Fruit fly (Drosophila melanogaster) whole organism, embryonic: ENCODE results near the gene CG13110.

Source experiments
- BEAF-32 ChIP-seq: fragments of 200-800 bp; sonication (Bioruptor generic); optimal IDR thresholded peaks from 3 replicates; lab custom pipeline; 2017; ENCODE audit warnings: missing biosample characterization, missing genetic modification characterization, mild to moderate bottlenecking, moderate library complexity, missing genetic modification reagents
- Bteb2 ChIP-seq: fragments of 200-800 bp; sonication (Bioruptor generic); optimal IDR thresholded peaks from 2 replicates; lab custom pipeline; 2016; ENCODE audit warnings: missing biosample characterization, missing genetic modification characterization
- CG10321 ChIP-seq: fragments of 200-800 bp; sonication (Bioruptor generic); IDR thresholded peaks from 2 replicates; pipeline ENCODE4 v1.3.6; 2022; ENCODE audit warnings: missing biosample characterization, missing genetic modification characterization
- CG13287 ChIP-seq: fragments of 200-800 bp; sonication (Bioruptor generic); IDR thresholded peaks from 2 replicates; pipeline ENCODE4 v1.3.6; 2022; ENCODE audit warnings: missing biosample characterization, missing genetic modification characterization; ENCODE audit not compliant: partially characterized antibody
- CG15269 ChIP-seq: fragments of 200-800 bp; sonication (Bioruptor generic); optimal IDR thresholded peaks from 2 replicates; lab custom pipeline; 2018; ENCODE audit warnings: missing biosample characterization, mild to moderate bottlenecking, missing genetic modification characterization, moderate library complexity
- CG15514 ChIP-seq: fragments of 200-800 bp; sonication (Bioruptor generic); optimal IDR thresholded peaks from 3 replicates; lab custom pipeline; 2017; ENCODE audit warnings: missing biosample characterization, missing genetic modification characterization, mild to moderate bottlenecking, moderate library complexity, missing genetic modification reagents
- CG1603 ChIP-seq: fragments of 200-800 bp; sonication (Bioruptor generic); optimal IDR thresholded peaks from 2 replicates; lab custom pipeline; 2019; ENCODE audit warnings: missing biosample characterization, mild to moderate bottlenecking, missing genetic modification characterization, moderate library complexity
- CG16813 ChIP-seq: fragments of 200-800 bp; sonication (Bioruptor generic); IDR thresholded peaks from 3 replicates; pipeline ENCODE4 v1.3.6; 2022; ENCODE audit warnings: missing biosample characterization, missing genetic modification characterization; ENCODE audit not compliant: partially characterized antibody
- CG16815 ChIP-seq: fragments of 200-800 bp; sonication (Bioruptor generic); optimal IDR thresholded peaks from 3 replicates; lab custom pipeline; 2017; ENCODE audit warnings: missing biosample characterization, mild to moderate bottlenecking, missing genetic modification characterization
- CG17802 ChIP-seq: fragments of 200-800 bp; sonication (Bioruptor generic); optimal IDR thresholded peaks from 2 replicates; lab custom pipeline; 2018; ENCODE audit warnings: missing biosample characterization, mild to moderate bottlenecking, missing genetic modification characterization, moderate library complexity
- CG18764 ChIP-seq: fragments of 200-800 bp; sonication (Bioruptor generic); optimal IDR thresholded peaks from 3 replicates; lab custom pipeline; 2016; ENCODE audit warnings: missing biosample characterization, missing genetic modification characterization
- CG2116 ChIP-seq: fragments of 200-800 bp; sonication (Bioruptor generic); optimal IDR thresholded peaks from 3 replicates; lab custom pipeline; 2018; ENCODE audit warnings: missing biosample characterization, mild to moderate bottlenecking, missing genetic modification characterization
- CG3065 ChIP-seq: fragments of 200-800 bp; sonication (Bioruptor generic); optimal IDR thresholded peaks from 2 replicates; lab custom pipeline; 2016; ENCODE audit warnings: missing biosample characterization, missing genetic modification characterization
- CG31365 ChIP-seq: fragments of 200-800 bp; sonication (Bioruptor generic); optimal IDR thresholded peaks from 2 replicates; lab custom pipeline; 2018; ENCODE audit warnings: missing biosample characterization, mild to moderate bottlenecking, missing genetic modification characterization
- CG6654 ChIP-seq: fragments of 200-800 bp; sonication (Bioruptor generic); optimal IDR thresholded peaks from 2 replicates; lab custom pipeline; 2017; ENCODE audit warnings: missing biosample characterization, mild to moderate bottlenecking, missing genetic modification characterization
- CG8281 ChIP-seq: fragments of 200-800 bp; sonication (Bioruptor generic); optimal IDR thresholded peaks from 2 replicates; lab custom pipeline; 2018; ENCODE audit warnings: missing biosample characterization, mild to moderate bottlenecking, missing genetic modification characterization, moderate library complexity
- CTCF ChIP-seq: fragments of 200-800 bp; sonication (Bioruptor generic); optimal IDR thresholded peaks from 2 replicates; lab custom pipeline; 2017; ENCODE audit warnings: missing biosample characterization, mild to moderate bottlenecking, missing genetic modification characterization, moderate library complexity
- Dbx ChIP-seq: fragments of 200-800 bp; sonication (Bioruptor generic); IDR thresholded peaks from 3 replicates; pipeline ENCODE4 v1.3.6; 2022; ENCODE audit warnings: missing biosample characterization, missing genetic modification characterization
- Dref ChIP-seq: fragments of 200-800 bp; sonication (Bioruptor generic); IDR thresholded peaks from 2 replicates; pipeline ENCODE4 v1.3.6; 2022; ENCODE audit warnings: missing biosample characterization, missing genetic modification characterization
- E2f2 ChIP-seq: fragments of 200-800 bp; sonication (Bioruptor generic); IDR thresholded peaks from 2 replicates; pipeline ENCODE4 v1.3.6; 2022; ENCODE audit warnings: missing biosample characterization, missing genetic modification characterization
- Gsc ChIP-seq: fragments of 200-800 bp; sonication (Bioruptor generic); IDR thresholded peaks from 2 replicates; pipeline ENCODE4 v1.3.6; 2022; ENCODE audit warnings: missing biosample characterization, missing genetic modification characterization
- HLH4C ChIP-seq: fragments of 200-800 bp; sonication (Bioruptor generic); IDR thresholded peaks from 3 replicates; pipeline ENCODE4 v1.3.6; 2022; ENCODE audit warnings: missing biosample characterization, missing genetic modification characterization; ENCODE audit not compliant: partially characterized antibody
- Hr51 ChIP-seq, 2 experiments: fragments of 200-800 bp; sonication (Bioruptor generic); optimal IDR thresholded peaks; 2 replicates in 1 of 2; 3 replicates in 1 of 2; lab custom pipeline; 2016 to 2018; ENCODE audit warnings: missing biosample characterization in 2 of 2, missing genetic modification characterization in 2 of 2, mild to moderate bottlenecking in 1 of 2, moderate library complexity in 1 of 2
- Lhr ChIP-seq: fragments of 200-800 bp; sonication (Bioruptor generic); optimal IDR thresholded peaks from 3 replicates; lab custom pipeline; 2017; ENCODE audit warnings: mild to moderate bottlenecking, missing biosample characterization, missing genetic modification reagents, missing genetic modification characterization
- MBD-R2 ChIP-seq: fragments of 200-800 bp; sonication (Bioruptor generic); IDR thresholded peaks from 2 replicates; pipeline ENCODE4 v1.3.6; 2022; ENCODE audit warnings: missing biosample characterization, missing genetic modification characterization
- MTF-1 ChIP-seq: fragments of 200-800 bp; sonication (Bioruptor generic); optimal IDR thresholded peaks from 2 replicates; lab custom pipeline; 2018; ENCODE audit warnings: missing biosample characterization, mild to moderate bottlenecking, missing genetic modification characterization, borderline replicate concordance
- Myb ChIP-seq: fragments of 200-800 bp; sonication (Bioruptor generic); optimal IDR thresholded peaks from 2 replicates; lab custom pipeline; 2016; ENCODE audit warnings: missing biosample characterization, missing genetic modification characterization
- Nf-YB ChIP-seq: fragments of 200-800 bp; sonication (Bioruptor generic); optimal IDR thresholded peaks from 3 replicates; lab custom pipeline; 2019; ENCODE audit warnings: missing biosample characterization, mild to moderate bottlenecking, missing genetic modification characterization, moderate library complexity
- PHDP ChIP-seq: fragments of 200-800 bp; sonication (Bioruptor generic); optimal IDR thresholded peaks from 3 replicates; lab custom pipeline; 2018; ENCODE audit warnings: missing biosample characterization, mild to moderate bottlenecking, missing genetic modification characterization, moderate library complexity
- Sin3A ChIP-seq: fragments of >200 bp; optimal IDR thresholded peaks from 2 replicates; lab custom pipeline; 2018
- YL-1 ChIP-seq: fragments of 200-800 bp; sonication (Bioruptor generic); optimal IDR thresholded peaks from 3 replicates; lab custom pipeline; 2017; ENCODE audit warnings: missing biosample characterization, mild to moderate bottlenecking, missing genetic modification characterization
- chif ChIP-seq, 2 experiments: fragments of 200-800 bp; sonication (Bioruptor generic); optimal IDR thresholded peaks; 3 replicates each; lab custom pipeline; 2016; ENCODE audit warnings: missing biosample characterization in 2 of 2, missing genetic modification characterization in 2 of 2
- danr ChIP-seq: fragments of 200-800 bp; sonication (Bioruptor generic); IDR thresholded peaks from 2 replicates; pipeline ENCODE4 v1.3.6; 2022; ENCODE audit warnings: missing biosample characterization, missing genetic modification characterization
- dati ChIP-seq: fragments of 200-800 bp; sonication (Bioruptor generic); IDR thresholded peaks from 2 replicates; pipeline ENCODE4 v1.3.6; 2022; ENCODE audit warnings: missing biosample characterization, missing genetic modification characterization
- esg ChIP-seq: fragments of 200-800 bp; sonication (Bioruptor generic); conservative IDR thresholded peaks from 2 replicates; pipeline ENCODE4 v1.3.6; 2022; ENCODE audit warnings: missing biosample characterization, missing genetic modification characterization
- eve ChIP-seq, 2 experiments: fragments of >200 bp; optimal IDR thresholded peaks; 2 replicates each; lab custom pipeline; 2017; ENCODE audit warnings: missing biosample characterization in 2 of 2, missing genetic modification characterization in 2 of 2
- grau ChIP-seq: fragments of 200-800 bp; optimal IDR thresholded peaks from 3 replicates; lab custom pipeline; 2019; ENCODE audit warnings: missing biosample characterization, mild to moderate bottlenecking, missing genetic modification characterization, moderate library complexity
- gsb-n ChIP-seq: fragments of 200-800 bp; sonication (Bioruptor generic); optimal IDR thresholded peaks from 3 replicates; lab custom pipeline; 2018; ENCODE audit warnings: missing biosample characterization, mild to moderate bottlenecking, missing genetic modification characterization
- gt ChIP-seq: fragments of 200-800 bp; sonication (Bioruptor generic); IDR thresholded peaks from 2 replicates; pipeline ENCODE4 v1.3.6; 2022; ENCODE audit warnings: missing biosample characterization, missing genetic modification characterization
- hbn ChIP-seq: fragments of 200-800 bp; sonication (Bioruptor generic); IDR thresholded peaks from 2 replicates; pipeline ENCODE4 v1.3.6; 2022; ENCODE audit warnings: missing biosample characterization, missing genetic modification characterization; ENCODE audit not compliant: partially characterized antibody
- inv ChIP-seq: fragments of 200-800 bp; sonication (Bioruptor generic); IDR thresholded peaks from 2 replicates; pipeline ENCODE4 v1.3.6; 2022; ENCODE audit warnings: missing biosample characterization, missing genetic modification characterization; ENCODE audit not compliant: partially characterized antibody
- kah ChIP-seq: fragments of 200-800 bp; sonication (Bioruptor generic); optimal IDR thresholded peaks from 2 replicates; lab custom pipeline; 2018; ENCODE audit warnings: missing biosample characterization, mild to moderate bottlenecking, missing genetic modification characterization
- maf-S ChIP-seq: fragments of 200-800 bp; sonication (Bioruptor generic); optimal IDR thresholded peaks from 2 replicates; lab custom pipeline; 2016; ENCODE audit warnings: missing biosample characterization, missing genetic modification characterization
- pita ChIP-seq: fragments of 200-800 bp; sonication (Bioruptor generic); optimal IDR thresholded peaks from 2 replicates; lab custom pipeline; 2017; ENCODE audit warnings: missing biosample characterization, mild to moderate bottlenecking, missing genetic modification characterization
- pum ChIP-seq: fragments of 200-800 bp; sonication (Bioruptor generic); optimal IDR thresholded peaks from 2 replicates; lab custom pipeline; 2016; ENCODE audit warnings: missing biosample characterization, missing genetic modification characterization
- pzg ChIP-seq: fragments of 200-800 bp; sonication (Bioruptor generic); optimal IDR thresholded peaks from 3 replicates; lab custom pipeline; 2018; ENCODE audit warnings: missing biosample characterization, mild to moderate bottlenecking, missing genetic modification characterization, moderate library complexity
- stwl ChIP-seq: fragments of 200-800 bp; sonication (Bioruptor generic); optimal IDR thresholded peaks from 3 replicates; lab custom pipeline; 2018; ENCODE audit warnings: missing biosample characterization, mild to moderate bottlenecking, missing genetic modification characterization, moderate library complexity
- sug ChIP-seq: fragments of 200-800 bp; optimal IDR thresholded peaks from 2 replicates; lab custom pipeline; 2019; ENCODE audit warnings: missing biosample characterization, mild to moderate bottlenecking, missing genetic modification characterization, moderate library complexity
- unpg ChIP-seq: fragments of 200-800 bp; sonication (Bioruptor generic); optimal IDR thresholded peaks from 3 replicates; lab custom pipeline; 2018; ENCODE audit warnings: missing biosample characterization, mild to moderate bottlenecking, missing genetic modification characterization, moderate library complexity
- vvl ChIP-seq: fragments of 200-800 bp; sonication (Bioruptor generic); IDR thresholded peaks from 2 replicates; pipeline ENCODE4 v1.3.6; 2022; ENCODE audit warnings: missing biosample characterization, missing genetic modification characterization
- zen ChIP-seq: fragments of 200-800 bp; sonication (Bioruptor generic); optimal IDR thresholded peaks from 3 replicates; lab custom pipeline; 2018; ENCODE audit warnings: missing biosample characterization, mild to moderate bottlenecking, missing genetic modification characterization, moderate library complexity

Gene CG13110

dm6 chr2L:9330628-9331027 lies 19.6 kb upstream of the CG13110 start, which contains the start of gene Cks30A (continued):
- no peak; the same call in 1 of the 2 replicates for TF ChIP-seq vvl (GFP tag; lab: Robert Waterston, UW)
- no peak for TF ChIP-seq CG10321
- no peak for TF ChIP-seq unpg (GFP tag; lab: Kevin White, UChicago)
- no peak for TF ChIP-seq CG31365 (tag; lab: Kevin White, UChicago)
- no peak for TF ChIP-seq CG15269 (tag; lab: Kevin White, UChicago)
- TF ChIP-seq eve (GFP tag; optimal IDR thresholded peaks at IDR 0.05; lab: Kevin White, UChicago): no peak
- no peak for TF ChIP-seq Hr51 (GFP tag; optimal IDR thresholded peaks at IDR 0.05; lab: Kevin White, UChicago)
- peak; percentile 80 for TF ChIP-seq Myb (GFP tag; lab: Kevin White, UChicago)
- peak; percentile 1 for TF ChIP-seq maf-S (GFP tag; lab: Kevin White, UChicago)
- peak; percentile 89 for TF ChIP-seq CG1603 (tag; lab: Kevin White, UChicago)
- TF ChIP-seq grau: no peak
- no peak for TF ChIP-seq gsb-n (tag; lab: Kevin White, UChicago)
- no peak for TF ChIP-seq CG6654 (GFP tag; lab: Kevin White, UChicago)
- peak; percentile 63 for TF ChIP-seq zen (tag; lab: Kevin White, UChicago)
- peak; percentile 100 for TF ChIP-seq E2f2 (GFP tag; lab: Robert Waterston, UW)
- no peak for TF ChIP-seq hbn (GFP tag; lab: Robert Waterston, UW)
- peak; percentile 26; the same call in 1 of the 3 replicates for TF ChIP-seq CG16813 (GFP tag; lab: Robert Waterston, UW)
- TF ChIP-seq BEAF-32 (GFP tag; lab: Kevin White, UChicago): peak; percentile 47
- TF ChIP-seq MBD-R2 (GFP tag; lab: Robert Waterston, UW): peak; percentile 61
- peak; percentile 27 for TF ChIP-seq YL-1 (GFP tag; lab: Kevin White, UChicago)
- TF ChIP-seq CG17802 (tag; lab: Kevin White, UChicago): no peak
- TF ChIP-seq CG8281: no peak
- TF ChIP-seq CG18764 (GFP tag; lab: Kevin White, UChicago): no peak
- no peak for TF ChIP-seq MTF-1 (GFP tag; lab: Kevin White, UChicago)
- peak; percentile 59 for TF ChIP-seq CG15514
- TF ChIP-seq kah (GFP tag; lab: Kevin White, UChicago): no peak
- TF ChIP-seq CG13287 (GFP tag; lab: Robert Waterston, UW): peak; percentile 46; the same call in 1 of the 2 replicates
- TF ChIP-seq Gsc (GFP tag; lab: Robert Waterston, UW): no peak
- peak; percentile 96 for TF ChIP-seq pzg (GFP tag; lab: Kevin White, UChicago)
- no peak for TF ChIP-seq Bteb2 (GFP tag; lab: Kevin White, UChicago)
- no peak for TF ChIP-seq esg (GFP tag; lab: Robert Waterston, UW)
- TF ChIP-seq CTCF (GFP tag; lab: Kevin White, UChicago): peak; percentile 52
- peak; percentile 59 for TF ChIP-seq CG2116
- no peak for TF ChIP-seq CG16815
- peak; percentile 85 for TF ChIP-seq Lhr (GFP tag; lab: Kevin White, UChicago)
- no peak for TF ChIP-seq PHDP
- TF ChIP-seq pita (GFP tag; lab: Kevin White, UChicago): peak; percentile 72
- no peak for TF ChIP-seq pum
- TF ChIP-seq Nf-YB (GFP tag; lab: Kevin White, UChicago): no peak
- TF ChIP-seq inv (GFP tag; lab: Robert Waterston, UW): no peak
- no peak for TF ChIP-seq dati (GFP tag; lab: Robert Waterston, UW)
- no peak for TF ChIP-seq sug (tag; lab: Kevin White, UChicago)
- peak; percentile 91 for TF ChIP-seq stwl
- TF ChIP-seq CG3065 (GFP tag; lab: Kevin White, UChicago): no peak
- peak; percentile 22 for TF ChIP-seq Sin3A (lab: Kevin White, UChicago)
- no peak for TF ChIP-seq gt (GFP tag; lab: Robert Waterston, UW)
- TF ChIP-seq HLH4C (GFP tag; lab: Robert Waterston, UW): 0 out of 3 replicates have a peak, but pooled peaks have one; percentile 38
- TF ChIP-seq Dref: peak; percentile 52
- no peak for TF ChIP-seq Dbx (GFP tag; lab: Robert Waterston, UW)
- no peak for TF ChIP-seq danr (GFP tag; lab: Robert Waterston, UW)
- no peak for TF ChIP-seq chif (GFP tag; optimal IDR thresholded peaks at IDR 0.05; lab: Kevin White, UChicago)
